Worm (Caenorhabditis elegans) whole organism, early embryonic: ENCODE results near the gene C49C8.1.

Source experiments
- B0310.2 ChIP-seq: sonication (generic microtip); optimal IDR thresholded peaks from 2 replicates; lab custom pipeline; 2016; ENCODE audit warnings: mild to moderate bottlenecking, missing genetic modification characterization, missing compliant biosample characterization
- ama-1 ChIP-seq: fragments of 150-350 bp; optimal IDR thresholded peaks from 2 replicates; lab custom pipeline; 2014
- flt-1 ChIP-seq: fragments of 200-800 bp; sonication (Bioruptor generic); IDR thresholded peaks from 2 replicates; pipeline ENCODE4 v1.3.6; 2022; ENCODE audit warnings: missing genetic modification characterization, missing compliant biosample characterization
- tra-4 ChIP-seq: sonication (generic microtip); optimal IDR thresholded peaks from 2 replicates; lab custom pipeline; 2017; ENCODE audit warnings: missing genetic modification characterization, missing compliant biosample characterization

DNA sequence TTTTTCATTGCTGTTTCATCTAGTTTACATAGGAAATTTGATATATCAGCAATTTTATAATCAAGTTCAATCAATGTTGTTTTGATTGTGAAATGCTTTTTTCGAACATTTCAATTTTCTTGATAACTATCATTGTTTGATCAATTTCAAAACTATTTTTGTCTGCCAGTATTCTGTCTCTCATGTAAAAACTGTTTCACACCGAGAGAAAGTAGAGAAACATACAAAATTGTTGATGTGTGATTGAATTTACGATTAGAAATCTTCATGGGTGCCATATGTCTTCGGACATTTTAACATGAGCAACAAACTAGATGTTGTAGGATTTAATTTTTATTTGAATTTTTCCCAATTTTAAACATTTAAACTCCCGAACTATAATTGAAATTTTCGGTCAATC, 3.7 kb upstream of the C49C8.1 start, which contains the start of gene C49C8.2:
- TF ChIP-seq ama-1 (lab: Kevin White, UChicago), result no peak
- TF ChIP-seq tra-4 (tag; lab: Kevin White, UChicago), result no peak
- TF ChIP-seq B0310.2 (tag; lab: Kevin White, UChicago), result no peak
- no peak for TF ChIP-seq flt-1 (GFP tag; lab: Robert Waterston, UW)
